Fruit fly (Drosophila melanogaster): ENCODE measurements around the gene CG13113.

DNA sequence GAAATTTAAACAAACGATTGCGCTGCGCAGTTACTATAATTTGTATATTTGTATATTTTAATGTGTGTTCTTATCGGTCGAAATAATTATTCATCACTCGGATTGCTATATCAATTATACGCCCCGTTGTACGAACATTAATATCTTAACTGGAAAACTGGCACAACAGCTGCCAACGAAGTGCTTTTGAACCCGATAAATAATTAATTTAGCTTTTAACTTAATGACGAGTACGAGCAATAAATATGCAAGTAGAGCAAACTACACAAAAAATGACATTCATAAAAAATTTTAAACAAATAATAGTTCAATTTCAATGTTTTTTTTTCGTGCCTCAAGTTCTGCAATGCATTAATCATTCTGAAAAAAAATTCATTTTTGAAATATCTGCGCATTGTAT is 43.5 kb upstream of the CG13113 start:
- TF ChIP-seq tj (GFP tag; optimal IDR thresholded peaks at IDR 0.05) = no peak
- TF ChIP-seq CG14711 (tag; optimal IDR thresholded peaks at IDR 0.05) = no peak
- TF ChIP-seq Clk (GFP tag; optimal IDR thresholded peaks at IDR 0.05) = no peak
- TF ChIP-seq CG1620 (GFP tag; optimal IDR thresholded peaks at IDR 0.05) = no peak
- TF ChIP-seq CG12768 (GFP tag; optimal IDR thresholded peaks at IDR 0.05) = no peak
- no peak for TF ChIP-seq Crg-1 (GFP tag; optimal IDR thresholded peaks at IDR 0.05)
- TF ChIP-seq toe (GFP tag; optimal IDR thresholded peaks at IDR 0.05) = no peak
- no peak for TF ChIP-seq Hr96 (GFP tag; optimal IDR thresholded peaks at IDR 0.05)
- TF ChIP-seq CG33017 (tag; optimal IDR thresholded peaks at IDR 0.05) = no peak
- no peak for TF ChIP-seq bab1 (GFP tag; optimal IDR thresholded peaks at IDR 0.05)
- TF ChIP-seq cnc (optimal IDR thresholded peaks at IDR 0.05) = no peak
- TF ChIP-seq pad (GFP tag; optimal IDR thresholded peaks at IDR 0.05) = no peak
